Fruit fly (Drosophila melanogaster) whole organism, embryonic: Measurements from ENCODE around the gene Scgbeta.

Source experiments
- CG11456 ChIP-seq: fragments of 200-800 bp; sonication (Bioruptor generic); IDR thresholded peaks from 3 replicates; pipeline ENCODE4 v1.3.6; 2022; ENCODE audit warnings: missing biosample characterization, missing genetic modification characterization
- CG11695 ChIP-seq: fragments of 200-800 bp; sonication (Bioruptor generic); IDR thresholded peaks from 3 replicates; pipeline ENCODE4 v1.3.6; 2022; ENCODE audit warnings: missing biosample characterization, missing genetic modification characterization
- CG14667 ChIP-seq: fragments of 200-800 bp; sonication (Bioruptor generic); IDR thresholded peaks from 2 replicates; pipeline ENCODE4 v1.3.6; 2022; ENCODE audit warnings: missing biosample characterization, missing genetic modification characterization
- CG15514 ChIP-seq: fragments of 200-800 bp; sonication (Bioruptor generic); optimal IDR thresholded peaks from 3 replicates; lab custom pipeline; 2017; ENCODE audit warnings: missing biosample characterization, missing genetic modification characterization, mild to moderate bottlenecking, moderate library complexity, missing genetic modification reagents
- CG16815 ChIP-seq: fragments of 200-800 bp; sonication (Bioruptor generic); optimal IDR thresholded peaks from 3 replicates; lab custom pipeline; 2017; ENCODE audit warnings: missing biosample characterization, mild to moderate bottlenecking, missing genetic modification characterization
- CG1792 ChIP-seq: fragments of 200-800 bp; sonication (Bioruptor generic); optimal IDR thresholded peaks from 2 replicates; lab custom pipeline; 2016; ENCODE audit warnings: missing biosample characterization, missing genetic modification characterization
- CG18262 ChIP-seq: fragments of 200-800 bp; optimal IDR thresholded peaks from 3 replicates; lab custom pipeline; 2019; ENCODE audit warnings: missing biosample characterization, mild to moderate bottlenecking, missing genetic modification characterization, moderate library complexity
- CG30403 ChIP-seq: fragments of 200-800 bp; sonication (Bioruptor generic); optimal IDR thresholded peaks from 3 replicates; lab custom pipeline; 2016; ENCODE audit warnings: missing biosample characterization, missing genetic modification characterization
- CG31388 ChIP-seq: fragments of 200-800 bp; sonication (Bioruptor generic); optimal IDR thresholded peaks from 2 replicates; lab custom pipeline; 2016; ENCODE audit warnings: missing biosample characterization, missing genetic modification characterization
- CG32767 ChIP-seq: fragments of 200-800 bp; sonication (Bioruptor generic); IDR thresholded peaks from 2 replicates; pipeline ENCODE4 v1.3.6; 2022; ENCODE audit warnings: missing biosample characterization, missing genetic modification characterization
- CG3281 ChIP-seq: fragments of 200-800 bp; sonication (Bioruptor generic); optimal IDR thresholded peaks from 3 replicates; lab custom pipeline; 2017; ENCODE audit warnings: missing biosample characterization, mild to moderate bottlenecking, missing genetic modification characterization
- CG3995 ChIP-seq: fragments of 200-800 bp; sonication (Bioruptor generic); optimal IDR thresholded peaks from 3 replicates; lab custom pipeline; 2016; ENCODE audit warnings: missing biosample characterization, missing genetic modification characterization
- CG4328 ChIP-seq: fragments of 200-800 bp; sonication (Bioruptor generic); optimal IDR thresholded peaks from 3 replicates; lab custom pipeline; 2017; ENCODE audit warnings: missing biosample characterization, missing genetic modification reagents, missing genetic modification characterization
- CG4617 ChIP-seq: fragments of 200-800 bp; sonication (Bioruptor generic); optimal IDR thresholded peaks from 3 replicates; lab custom pipeline; 2016; ENCODE audit warnings: missing biosample characterization, missing genetic modification characterization, borderline replicate concordance
- CG5180 ChIP-seq: fragments of 200-800 bp; sonication (Bioruptor generic); optimal IDR thresholded peaks from 3 replicates; lab custom pipeline; 2017; ENCODE audit warnings: missing biosample characterization, missing genetic modification characterization, mild to moderate bottlenecking, moderate library complexity, missing genetic modification reagents
- CG6813 ChIP-seq: fragments of 200-800 bp; sonication (Bioruptor generic); optimal IDR thresholded peaks from 2 replicates; lab custom pipeline; 2017; ENCODE audit warnings: missing biosample characterization, missing genetic modification characterization, mild to moderate bottlenecking, moderate library complexity, missing genetic modification reagents
- CG7786 ChIP-seq: fragments of 200-800 bp; sonication (Bioruptor generic); optimal IDR thresholded peaks from 2 replicates; lab custom pipeline; 2016; ENCODE audit warnings: missing biosample characterization, missing genetic modification characterization
- CG8478 ChIP-seq: fragments of >200 bp; optimal IDR thresholded peaks from 2 replicates; lab custom pipeline; 2018
- CrebB ChIP-seq: fragments of 200-800 bp; sonication (Bioruptor generic); optimal IDR thresholded peaks from 3 replicates; lab custom pipeline; 2018; ENCODE audit warnings: missing biosample characterization, mild to moderate bottlenecking, missing genetic modification characterization
- D19B ChIP-seq: fragments of 200-800 bp; sonication (Bioruptor generic); optimal IDR thresholded peaks from 2 replicates; lab custom pipeline; 2017; ENCODE audit warnings: missing biosample characterization, mild to moderate bottlenecking, missing genetic modification characterization
- Dad ChIP-seq: fragments of 200-800 bp; sonication (Bioruptor generic); optimal IDR thresholded peaks from 3 replicates; lab custom pipeline; 2016; ENCODE audit warnings: missing biosample characterization, missing genetic modification characterization
- Dek ChIP-seq: fragments of 200-800 bp; sonication (Bioruptor generic); optimal IDR thresholded peaks from 3 replicates; lab custom pipeline; 2019; ENCODE audit warnings: missing biosample characterization, mild to moderate bottlenecking, missing genetic modification characterization, moderate library complexity
- Elba2 ChIP-seq: fragments of 200-800 bp; sonication (Bioruptor generic); optimal IDR thresholded peaks from 3 replicates; lab custom pipeline; 2016; ENCODE audit warnings: missing biosample characterization, missing genetic modification characterization
- HHEX ChIP-seq: fragments of 200-800 bp; sonication (Bioruptor generic); optimal IDR thresholded peaks from 3 replicates; lab custom pipeline; 2017; ENCODE audit warnings: missing biosample characterization, mild to moderate bottlenecking, missing genetic modification characterization, missing genetic modification reagents
- Scr ChIP-seq: fragments of 200-800 bp; sonication (Bioruptor generic); IDR thresholded peaks from 2 replicates; pipeline ENCODE4 v1.3.6; 2022; ENCODE audit warnings: missing biosample characterization, missing genetic modification characterization; ENCODE audit not compliant: partially characterized antibody
- Ssrp ChIP-seq: fragments of 200-800 bp; sonication (Bioruptor generic); optimal IDR thresholded peaks from 2 replicates; lab custom pipeline; 2018; ENCODE audit warnings: missing biosample characterization, mild to moderate bottlenecking, missing genetic modification characterization, moderate library complexity
- Trl ChIP-seq, 3 experiments: fragments of >200 bp in 2 of 3; fragments of 200-800 bp in 1 of 3; sonication (Bioruptor generic) in 1 of 3; optimal IDR thresholded peaks; 2 replicates in 1 of 3; 3 replicates in 2 of 3; lab custom pipeline; 2016 to 2017; ENCODE audit warnings: missing biosample characterization in 1 of 3, missing genetic modification characterization in 1 of 3
- az2 ChIP-seq: fragments of 200-800 bp; sonication (Bioruptor generic); optimal IDR thresholded peaks from 3 replicates; lab custom pipeline; 2016; ENCODE audit warnings: missing biosample characterization, missing genetic modification characterization
- bbx ChIP-seq: fragments of 200-800 bp; sonication (Bioruptor generic); IDR thresholded peaks from 2 replicates; pipeline ENCODE4 v1.3.6; 2022; ENCODE audit warnings: missing biosample characterization, missing genetic modification characterization; ENCODE audit not compliant: partially characterized antibody
- bowl ChIP-seq: fragments of 200-800 bp; sonication (Bioruptor generic); IDR thresholded peaks from 2 replicates; pipeline ENCODE4 v1.3.6; 2022; ENCODE audit warnings: missing biosample characterization, missing genetic modification characterization
- cad ChIP-seq: fragments of >200 bp; optimal IDR thresholded peaks from 2 replicates; lab custom pipeline; 2017; ENCODE audit warnings: missing biosample characterization, missing genetic modification characterization
- cas ChIP-seq: fragments of 200-800 bp; sonication (Bioruptor generic); IDR thresholded peaks from 2 replicates; pipeline ENCODE4 v1.3.6; 2022; ENCODE audit warnings: missing biosample characterization, missing genetic modification characterization
- corto ChIP-seq: fragments of 200-800 bp; sonication (Bioruptor generic); optimal IDR thresholded peaks from 2 replicates; lab custom pipeline; 2016; ENCODE audit warnings: missing biosample characterization, mild to moderate bottlenecking, missing genetic modification characterization, moderate library complexity
- fd3F ChIP-seq: fragments of 200-800 bp; sonication (Bioruptor generic); optimal IDR thresholded peaks from 2 replicates; lab custom pipeline; 2018; ENCODE audit warnings: missing biosample characterization, mild to moderate bottlenecking, missing genetic modification characterization, moderate library complexity
- fd96Cb ChIP-seq: fragments of 200-800 bp; sonication (Bioruptor generic); optimal IDR thresholded peaks from 2 replicates; lab custom pipeline; 2018; ENCODE audit warnings: missing biosample characterization, mild to moderate bottlenecking, missing genetic modification characterization, moderate library complexity
- ftz-f1 ChIP-seq: fragments of 200-800 bp; sonication (Bioruptor generic); optimal IDR thresholded peaks from 2 replicates; lab custom pipeline; 2016; ENCODE audit warnings: missing biosample characterization, missing genetic modification characterization
- gcm ChIP-seq: fragments of 200-800 bp; sonication (Bioruptor generic); optimal IDR thresholded peaks from 2 replicates; lab custom pipeline; 2019; ENCODE audit warnings: missing biosample characterization, mild to moderate bottlenecking, missing genetic modification characterization, moderate library complexity
- nerfin-2 ChIP-seq: fragments of 200-800 bp; sonication (Bioruptor generic); IDR thresholded peaks from 2 replicates; pipeline ENCODE4 v1.3.6; 2022; ENCODE audit warnings: missing biosample characterization, missing genetic modification characterization; ENCODE audit not compliant: partially characterized antibody
- nmo ChIP-seq: fragments of 200-800 bp; sonication (Bioruptor generic); optimal IDR thresholded peaks from 2 replicates; lab custom pipeline; 2018; ENCODE audit warnings: missing biosample characterization, mild to moderate bottlenecking, missing genetic modification characterization, moderate library complexity
- so ChIP-seq: fragments of 200-800 bp; sonication (Bioruptor generic); IDR thresholded peaks from 3 replicates; pipeline ENCODE4 v1.3.6; 2022; ENCODE audit warnings: missing biosample characterization, missing genetic modification characterization
- sqz ChIP-seq: fragments of 200-800 bp; sonication (Bioruptor generic); optimal IDR thresholded peaks from 3 replicates; lab custom pipeline; 2018; ENCODE audit warnings: missing biosample characterization, mild to moderate bottlenecking, missing genetic modification characterization
- sr ChIP-seq: fragments of 200-800 bp; sonication (Bioruptor generic); IDR thresholded peaks from 3 replicates; pipeline ENCODE4 v1.3.6; 2022; ENCODE audit warnings: missing biosample characterization, missing genetic modification characterization
- twi ChIP-seq: fragments of 200-800 bp; optimal IDR thresholded peaks from 2 replicates; lab custom pipeline; 2019; ENCODE audit warnings: missing biosample characterization, mild to moderate bottlenecking, missing genetic modification characterization, moderate library complexity

The Scgbeta gene

dm6 chr3R:12402935-12403334, 19.3 kb downstream of the Scgbeta start (continued):
- TF ChIP-seq CrebB, result peak; percentile 98
- peak; percentile 98 for TF ChIP-seq HHEX
- TF ChIP-seq nerfin-2 (GFP tag; lab: Robert Waterston, UW), result no peak
- peak; percentile 93 for TF ChIP-seq CG32767 (GFP tag; lab: Robert Waterston, UW)
- TF ChIP-seq CG6813, result peak; percentile 99
- TF ChIP-seq nmo (GFP tag; lab: Kevin White, UChicago), result peak; percentile 99
- peak; percentile 89 for TF ChIP-seq CG3995 (GFP tag; lab: Kevin White, UChicago)
- peak; percentile 84 for TF ChIP-seq CG16815
- TF ChIP-seq CG7786, result peak; percentile 89
- peak; percentile 97 for TF ChIP-seq twi (tag; lab: Kevin White, UChicago)
- TF ChIP-seq fd3F (GFP tag; lab: Kevin White, UChicago), result peak; percentile 95
- peak; percentile 51 for TF ChIP-seq Scr (GFP tag; lab: Robert Waterston, UW)
- TF ChIP-seq ftz-f1 (GFP tag; lab: Kevin White, UChicago), result peak; percentile 45
- peak; percentile 97 for TF ChIP-seq CG1792 (GFP tag; lab: Kevin White, UChicago)
- TF ChIP-seq bbx (GFP tag; lab: Robert Waterston, UW), result no peak
- TF ChIP-seq CG15514 (GFP tag; lab: Kevin White, UChicago), result peak; percentile 95
- TF ChIP-seq CG31388 (GFP tag; lab: Kevin White, UChicago), result peak; percentile 97
- no peak for TF ChIP-seq CG8478
- peak; percentile 99 for TF ChIP-seq fd96Cb (tag; lab: Kevin White, UChicago)
- peak; percentile 84 for TF ChIP-seq CG4617 (GFP tag; lab: Kevin White, UChicago)
- peak; percentile 82 for TF ChIP-seq corto (GFP tag; lab: Kevin White, UChicago)
- TF ChIP-seq Trl (optimal IDR thresholded peaks at IDR 0.05; lab: Kevin White, UChicago), result no peak
- TF ChIP-seq Trl (GFP tag; optimal IDR thresholded peaks at IDR 0.05; lab: Kevin White, UChicago), result peak; percentile 95
- peak; percentile 94 for TF ChIP-seq Dad
- peak; percentile 99 for TF ChIP-seq CG18262
- TF ChIP-seq Elba2, result peak; percentile 81
- peak; percentile 97 for TF ChIP-seq az2 (GFP tag; lab: Kevin White, UChicago)
- peak; percentile 89 for TF ChIP-seq cas
- peak; percentile 91 for TF ChIP-seq CG5180 (GFP tag; lab: Kevin White, UChicago)
- TF ChIP-seq sr (GFP tag; lab: Robert Waterston, UW), result peak; percentile 83
- TF ChIP-seq gcm (GFP tag; lab: Kevin White, UChicago), result peak; percentile 98
- TF ChIP-seq bowl (GFP tag; lab: Robert Waterston, UW), result peak; percentile 95
- TF ChIP-seq CG11695 (GFP tag; lab: Robert Waterston, UW), result peak; percentile 97
- no peak for TF ChIP-seq cad (GFP tag; lab: Kevin White, UChicago)
- TF ChIP-seq Ssrp, result peak; percentile 98
- TF ChIP-seq sqz (GFP tag; lab: Kevin White, UChicago), result peak; percentile 99
- TF ChIP-seq CG11456 (GFP tag; lab: Robert Waterston, UW), result peak; percentile 93; the same call in 2 of the 3 replicates
- peak; percentile 97 for TF ChIP-seq Dek
- TF ChIP-seq CG30403, result peak; percentile 96
- peak; percentile 95 for TF ChIP-seq D19B (GFP tag; lab: Kevin White, UChicago)
- peak; percentile 84 for TF ChIP-seq CG14667 (GFP tag; lab: Robert Waterston, UW)
- peak; percentile 97 for TF ChIP-seq CG3281
- TF ChIP-seq so (GFP tag; lab: Robert Waterston, UW), result peak; percentile 98
- TF ChIP-seq CG4328 (GFP tag; lab: Kevin White, UChicago), result peak; percentile 97
- TF ChIP-seq, all 482 proteins: peak for 440
